Fruit fly (Drosophila melanogaster): ENCODE data around the gene djl.

djl gene

DNA sequence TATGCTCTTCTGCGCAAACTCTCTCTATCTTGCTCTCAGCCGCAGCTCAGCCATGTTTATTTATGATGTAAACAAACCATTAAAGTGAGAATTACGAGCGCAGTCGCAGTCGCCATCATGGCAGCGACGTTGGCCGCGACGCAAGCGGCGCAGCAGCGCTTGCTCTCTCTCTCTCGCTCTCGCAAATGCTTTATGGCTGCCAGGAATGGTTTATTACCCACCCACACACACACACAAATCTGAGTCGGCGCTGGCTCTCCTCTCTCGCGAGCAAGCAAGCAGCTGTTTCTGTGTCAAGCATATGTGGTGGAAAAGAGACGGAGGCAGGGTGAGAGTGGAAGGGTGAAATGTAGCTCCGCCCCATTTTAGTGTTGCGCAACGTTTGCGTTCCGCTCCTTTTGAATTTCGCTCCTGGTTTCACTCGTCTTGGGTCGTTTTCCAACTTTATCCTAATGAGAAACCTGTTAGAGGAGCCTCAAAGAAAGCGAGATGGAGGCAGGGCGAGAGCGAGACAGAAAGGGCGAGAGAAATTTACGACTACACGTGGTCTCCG lies 23.2 kb upstream of the djl start (continued):
- TF ChIP-seq Blimp-1 (GFP tag; optimal IDR thresholded peaks at IDR 0.05) (peak; percentile 24), cyc (GFP tag; optimal IDR thresholded peaks at IDR 0.05) (peak; percentile 37), Smox (GFP tag; optimal IDR thresholded peaks at IDR 0.05) (peak; percentile 13), CG10631 (GFP tag; optimal IDR thresholded peaks at IDR 0.05) (no peak), CG32006 (GFP tag; optimal IDR thresholded peaks at IDR 0.05) (no peak), OdsH (GFP tag; optimal IDR thresholded peaks at IDR 0.05) (peak; percentile 4), net (GFP tag; optimal IDR thresholded peaks at IDR 0.05) (no peak), CG8119 (GFP tag; IDR thresholded peaks at IDR 0.05) (no peak), CG8319 (GFP tag; optimal IDR thresholded peaks at IDR 0.05) (no peak), CG3032 (tag; optimal IDR thresholded peaks at IDR 0.05) (no peak), Ets96B (tag; optimal IDR thresholded peaks at IDR 0.05) (no peak), salr (GFP tag; optimal IDR thresholded peaks at IDR 0.05) (peak in 1 of 2 experiments; percentile 21), CG4318 (GFP tag; optimal IDR thresholded peaks at IDR 0.05) (no peak), Gug (GFP tag; IDR thresholded peaks at IDR 0.05) (no peak), CG6808 (GFP tag; optimal IDR thresholded peaks at IDR 0.05) (peak; percentile 4), eg (GFP tag; IDR thresholded peaks at IDR 0.05) (no peak)

- no peak for TF ChIP-seq CG1621 (tag; optimal IDR thresholded peaks at IDR 0.05)
- TF ChIP-seq lz (GFP tag; optimal IDR thresholded peaks at IDR 0.05) = no peak
- TF ChIP-seq CG31627 (GFP tag; optimal IDR thresholded peaks at IDR 0.05) = no peak
- no peak for TF ChIP-seq Eip93F (GFP tag; optimal IDR thresholded peaks at IDR 0.05)
- no peak for TF ChIP-seq CG34406 (GFP tag; optimal IDR thresholded peaks at IDR 0.05)
- no peak for TF ChIP-seq CG9139 (GFP tag; optimal IDR thresholded peaks at IDR 0.05)
- no peak for TF ChIP-seq CG6854 (GFP tag; optimal IDR thresholded peaks at IDR 0.05)
Measured at dm6 chr3R:7040894-7041293, 19.7 kb upstream of the djl start.

dm6 chr3R:7044016-7044415 lies 16.6 kb upstream of the djl start:
- no peak for TF ChIP-seq CG6854 (GFP tag; optimal IDR thresholded peaks at IDR 0.05)

dm6 chr3R:7052242-7052641 lies 8.3 kb upstream of the djl start, which contains the start of gene Sodh1:
TSS of gene Sodh1 (plus strand) at chr3R:7052335.
- no peak for TF ChIP-seq lz (GFP tag; optimal IDR thresholded peaks at IDR 0.05)
- TF ChIP-seq fkh (GFP tag; optimal IDR thresholded peaks at IDR 0.05) = no peak
- no peak for TF ChIP-seq pdm3 (GFP tag; optimal IDR thresholded peaks at IDR 0.05)
- no peak for TF ChIP-seq Ets21C (GFP tag; optimal IDR thresholded peaks at IDR 0.05)
- no peak for TF ChIP-seq Hr38 (GFP tag; optimal IDR thresholded peaks at IDR 0.05)

DNA sequence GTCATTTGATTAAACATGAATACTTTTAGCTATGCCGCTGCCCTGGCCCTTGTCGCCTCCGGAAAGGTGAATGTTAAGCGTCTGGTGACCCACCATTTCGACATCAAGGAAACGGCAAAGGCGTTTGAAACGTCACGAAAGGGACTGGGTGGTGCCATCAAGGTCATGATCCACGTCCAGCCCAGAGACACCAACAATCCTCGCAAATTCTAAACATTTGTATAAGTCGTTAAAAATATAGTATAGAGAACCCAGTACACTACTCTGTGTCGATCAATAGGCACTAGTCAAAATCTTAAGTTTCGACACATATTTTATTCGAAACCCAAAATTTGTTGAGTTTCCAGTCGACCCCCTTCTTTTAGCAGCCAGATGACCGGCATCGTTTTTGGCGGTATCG lies 6.3 kb upstream of the djl start, which contains the start of gene CG1979:
TSS of gene CG1979 (plus strand) at position 301 of the 400 bp plus-strand sequence.
- TF ChIP-seq CG3032 (tag; optimal IDR thresholded peaks at IDR 0.05) = no peak
- no peak for TF ChIP-seq fkh (GFP tag; optimal IDR thresholded peaks at IDR 0.05)
- no peak for TF ChIP-seq Gug (GFP tag; IDR thresholded peaks at IDR 0.05)
- TF ChIP-seq Ets21C (GFP tag; optimal IDR thresholded peaks at IDR 0.05) = no peak
- no peak for TF ChIP-seq Blimp-1 (GFP tag; optimal IDR thresholded peaks at IDR 0.05)
- no peak for TF ChIP-seq CG11762 (GFP tag; optimal IDR thresholded peaks at IDR 0.05; ENCODE audit: insufficient read depth)
- no peak for TF ChIP-seq Hr39 (GFP tag; optimal IDR thresholded peaks at IDR 0.05)

DNA sequence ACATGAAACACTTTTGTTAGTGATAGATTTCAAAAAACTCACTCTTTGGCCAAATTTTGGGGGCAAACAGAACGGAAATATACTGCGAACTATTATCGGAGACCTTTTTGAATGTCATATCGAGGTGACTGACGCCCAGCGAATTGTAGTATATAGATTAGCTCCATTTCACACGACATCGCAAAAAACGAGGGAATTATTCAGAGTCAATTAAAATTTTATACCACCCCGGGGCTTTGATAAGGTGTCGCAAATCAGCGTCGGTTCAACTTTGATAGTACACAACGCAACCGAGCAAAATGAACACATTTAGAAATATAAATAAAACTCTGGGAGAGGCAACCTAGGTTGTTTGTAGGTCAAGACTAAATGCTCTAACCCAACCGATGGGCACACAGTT lies 2.5 kb upstream of the djl start:
- peak; percentile 86 for TF ChIP-seq svp (GFP tag)
- no peak for TF ChIP-seq fd85E (GFP tag; optimal IDR thresholded peaks at IDR 0.05)
